Fruit fly (Drosophila melanogaster) whole organism, wandering third instar larva: ENCODE measurements around the gene CG43954.

Source experiments
- Abd-B ChIP-seq: fragments of >200 bp; optimal IDR thresholded peaks from 2 replicates; lab custom pipeline; 2017; ENCODE audit warnings: missing biosample characterization, missing genetic modification characterization
- CG32264 ChIP-seq: fragments of 200-800 bp; sonication (Bioruptor generic); optimal IDR thresholded peaks from 2 replicates; lab custom pipeline; 2016; ENCODE audit warnings: missing biosample characterization, missing genetic modification characterization
- CG9705 ChIP-seq: fragments of 200-800 bp; sonication (Bioruptor generic); optimal IDR thresholded peaks from 2 replicates; lab custom pipeline; 2018; ENCODE audit warnings: missing biosample characterization, mild to moderate bottlenecking, missing genetic modification characterization
- CrebA ChIP-seq: fragments of 200-800 bp; sonication (Bioruptor generic); optimal IDR thresholded peaks from 2 replicates; lab custom pipeline; 2016; ENCODE audit warnings: missing biosample characterization, mild to moderate bottlenecking, missing genetic modification characterization, borderline replicate concordance
- Dfd ChIP-seq: fragments of >200 bp; optimal IDR thresholded peaks from 2 replicates; lab custom pipeline; 2017; ENCODE audit warnings: missing biosample characterization, missing genetic modification characterization
- Dif ChIP-seq: fragments of 200-275, 200-300 bp; sonication (Bioruptor generic); optimal IDR thresholded peaks from 2 replicates; lab custom pipeline; 2018; ENCODE audit warnings: missing biosample characterization, missing genetic modification characterization; ENCODE audit not compliant: partially characterized antibody
- GATAd ChIP-seq: sonication (Bioruptor generic); optimal IDR thresholded peaks from 2 replicates; lab custom pipeline; 2016; ENCODE audit warnings: missing biosample characterization, missing genetic modification characterization
- HLH106 ChIP-seq: fragments of 200-800 bp; optimal IDR thresholded peaks from 3 replicates; lab custom pipeline; 2019; ENCODE audit warnings: missing biosample characterization, mild to moderate bottlenecking, missing genetic modification characterization, moderate library complexity
- Hnf4 ChIP-seq: fragments of 200-800 bp; sonication (Bioruptor generic); optimal IDR thresholded peaks from 2 replicates; lab custom pipeline; 2016; ENCODE audit warnings: missing biosample characterization, mild to moderate bottlenecking, missing genetic modification characterization
- Hr78 ChIP-seq: fragments of >200 bp; optimal IDR thresholded peaks from 2 replicates; lab custom pipeline; 2017; ENCODE audit warnings: missing biosample characterization, missing genetic modification characterization
- Hr83 ChIP-seq: fragments of 200-300 bp; sonication (Bioruptor generic); optimal IDR thresholded peaks from 2 replicates; lab custom pipeline; 2016; ENCODE audit warnings: missing biosample characterization, mild to moderate bottlenecking, missing genetic modification characterization, moderate library complexity; ENCODE audit not compliant: poor library complexity, severe bottlenecking
- Jra ChIP-seq: sonication (Bioruptor generic); optimal IDR thresholded peaks from 2 replicates; lab custom pipeline; 2016; ENCODE audit warnings: missing biosample characterization, missing genetic modification characterization
- Mio ChIP-seq: sonication (Bioruptor generic); optimal IDR thresholded peaks from 2 replicates; lab custom pipeline; 2016; ENCODE audit warnings: missing biosample characterization, missing genetic modification characterization
- Myc ChIP-seq: fragments of >200 bp; optimal IDR thresholded peaks from 2 replicates; lab custom pipeline; 2017
- N ChIP-seq: fragments of >200 bp; optimal IDR thresholded peaks from 2 replicates; lab custom pipeline; 2018; ENCODE audit warnings: missing biosample characterization, missing external identifiers, missing genetic modification characterization
- OdsH ChIP-seq: fragments of 200-800 bp; sonication (Bioruptor generic); optimal IDR thresholded peaks from 2 replicates; lab custom pipeline; 2016; ENCODE audit warnings: missing biosample characterization, mild to moderate bottlenecking, missing genetic modification characterization
- Rel ChIP-seq, 2 experiments: fragments of 200-800 bp; sonication (Bioruptor generic) in 1 of 2; optimal IDR thresholded peaks; 2 replicates in 1 of 2; 3 replicates in 1 of 2; lab custom pipeline; 2016 to 2019; ENCODE audit warnings: mild to moderate bottlenecking in 2 of 2, missing biosample characterization in 2 of 2, missing genetic modification characterization in 2 of 2, moderate library complexity in 1 of 2
- Sp1 ChIP-seq: fragments of 200-800 bp; sonication (Bioruptor generic); optimal IDR thresholded peaks from 3 replicates; lab custom pipeline; 2019; ENCODE audit warnings: missing biosample characterization, mild to moderate bottlenecking, missing genetic modification characterization, moderate library complexity
- Vsx2 ChIP-seq: fragments of 200-300, 225-300 bp; sonication (Bioruptor generic); optimal IDR thresholded peaks from 2 replicates; lab custom pipeline; 2018; ENCODE audit warnings: missing biosample characterization, missing genetic modification characterization; ENCODE audit not compliant: partially characterized antibody
- br ChIP-seq: fragments of 200-800 bp; sonication (Bioruptor generic); optimal IDR thresholded peaks from 2 replicates; lab custom pipeline; 2016; ENCODE audit warnings: missing biosample characterization, missing genetic modification characterization
- brk ChIP-seq: fragments of 200-800 bp; sonication (Bioruptor generic); optimal IDR thresholded peaks from 2 replicates; lab custom pipeline; 2016; ENCODE audit warnings: missing biosample characterization, mild to moderate bottlenecking, missing genetic modification characterization
- dl ChIP-seq, 2 experiments: fragments of 175-275, 200-275 bp in 1 of 2; fragments of 200-275 bp in 1 of 2; sonication (Bioruptor generic); optimal IDR thresholded peaks; lab custom pipeline; 2018; ENCODE audit warnings: mild to moderate bottlenecking in 2 of 2, missing biosample characterization in 2 of 2, missing genetic modification characterization in 2 of 2, moderate library complexity in 2 of 2; ENCODE audit not compliant: partially characterized antibody in 2 of 2, insufficient read depth in 1 of 2
- dmrt93B ChIP-seq: fragments of 200-800 bp; sonication (Bioruptor generic); optimal IDR thresholded peaks from 2 replicates; lab custom pipeline; 2018; ENCODE audit warnings: missing biosample characterization, mild to moderate bottlenecking, missing genetic modification characterization
- dsf ChIP-seq: sonication (Bioruptor generic); optimal IDR thresholded peaks from 2 replicates; lab custom pipeline; 2016; ENCODE audit warnings: missing biosample characterization, missing genetic modification characterization, borderline replicate concordance
- ey ChIP-seq: fragments of 200-800 bp; sonication (Bioruptor generic); optimal IDR thresholded peaks from 2 replicates; lab custom pipeline; 2016; ENCODE audit warnings: missing biosample characterization, missing genetic modification characterization
- foxo ChIP-seq, 2 experiments: fragments of 200-800 bp; sonication (Bioruptor generic); optimal IDR thresholded peaks; 2 replicates in 1 of 2; 3 replicates in 1 of 2; lab custom pipeline; 2016 to 2017; ENCODE audit warnings: missing biosample characterization in 2 of 2, missing genetic modification characterization in 2 of 2
- fru ChIP-seq: fragments of 200-800 bp; sonication (Bioruptor generic); optimal IDR thresholded peaks from 3 replicates; lab custom pipeline; 2016; ENCODE audit warnings: missing biosample characterization, mild to moderate bottlenecking, missing genetic modification characterization
- h ChIP-seq: fragments of 200-800 bp; sonication (Bioruptor generic); optimal IDR thresholded peaks from 3 replicates; lab custom pipeline; 2016; ENCODE audit warnings: missing biosample characterization, mild to moderate bottlenecking, missing genetic modification characterization
- jim ChIP-seq: fragments of 175-275, 200-325 bp; sonication (Bioruptor generic); optimal IDR thresholded peaks from 2 replicates; lab custom pipeline; 2016; ENCODE audit warnings: missing biosample characterization, mild to moderate bottlenecking, missing genetic modification characterization
- lola ChIP-seq: fragments of >200 bp; optimal IDR thresholded peaks from 2 replicates; lab custom pipeline; 2017; ENCODE audit warnings: missing biosample characterization, missing genetic modification characterization
- pan ChIP-seq: fragments of >200 bp; optimal IDR thresholded peaks from 2 replicates; lab custom pipeline; 2017
- psq ChIP-seq: fragments of 200-800 bp; sonication (Bioruptor generic); optimal IDR thresholded peaks from 3 replicates; lab custom pipeline; 2017; ENCODE audit warnings: missing biosample characterization, mild to moderate bottlenecking, missing genetic modification characterization, moderate library complexity
- rgr ChIP-seq: fragments of 200-800 bp; sonication (Bioruptor generic); optimal IDR thresholded peaks from 3 replicates; lab custom pipeline; 2016; ENCODE audit warnings: missing biosample characterization, mild to moderate bottlenecking, missing genetic modification characterization
- sage ChIP-seq: fragments of 200-800 bp; sonication (Bioruptor generic); optimal IDR thresholded peaks from 2 replicates; lab custom pipeline; 2016; ENCODE audit warnings: missing biosample characterization, mild to moderate bottlenecking, missing genetic modification characterization
- sv ChIP-seq: fragments of 200-800 bp; sonication (Bioruptor generic); optimal IDR thresholded peaks from 3 replicates; lab custom pipeline; 2016; ENCODE audit warnings: missing biosample characterization, missing genetic modification characterization
- tai ChIP-seq: sonication (Bioruptor generic); optimal IDR thresholded peaks from 2 replicates; lab custom pipeline; 2016; ENCODE audit warnings: missing biosample characterization, missing genetic modification characterization
- usp ChIP-seq: fragments of >200 bp; optimal IDR thresholded peaks from 2 replicates; lab custom pipeline; 2017; ENCODE audit warnings: missing biosample characterization, missing genetic modification characterization
- woc ChIP-seq: sonication (Bioruptor generic); optimal IDR thresholded peaks from 2 replicates; lab custom pipeline; 2016; ENCODE audit warnings: missing biosample characterization, mild to moderate bottlenecking, missing genetic modification characterization

Gene CG43954

DNA sequence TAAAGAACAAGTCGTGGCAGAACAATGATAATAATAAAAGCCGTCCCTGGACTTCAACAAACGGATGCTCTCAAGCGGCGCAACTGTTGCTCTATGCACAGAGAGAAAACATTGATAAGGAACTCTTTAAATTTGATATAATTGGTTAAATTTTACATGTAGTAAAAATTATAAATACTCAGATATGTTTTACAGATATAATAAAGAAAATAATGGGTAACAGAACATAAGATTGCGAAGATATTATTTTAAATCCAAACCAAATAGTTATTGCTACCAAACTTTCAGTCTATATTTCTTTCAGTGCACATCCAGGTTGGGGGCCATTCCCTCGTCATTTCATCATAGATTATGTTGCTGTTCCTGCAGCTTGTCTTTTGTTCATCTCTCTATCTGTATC is 38.2 kb upstream of the CG43954 start:
- TF ChIP-seq Sp1 (GFP tag; lab: Kevin White, UChicago) (no peak), OdsH (GFP tag; lab: Kevin White, UChicago) (no peak), h (GFP tag; lab: Kevin White, UChicago) (no peak), dmrt93B (GFP tag; lab: Kevin White, UChicago) (no peak), rgr (no peak), dsf (no peak), jim (GFP tag; lab: Kevin White, UChicago) (no peak), GATAd (GFP tag; lab: Kevin White, UChicago) (no peak), Jra (GFP tag; lab: Kevin White, UChicago) (no peak), br (GFP tag; lab: Kevin White, UChicago) (no peak), brk (GFP tag; lab: Kevin White, UChicago) (no peak), CG9705 (GFP tag; lab: Kevin White, UChicago) (no peak), psq (GFP tag; lab: Kevin White, UChicago) (no peak), dl (GFP tag; optimal IDR thresholded peaks at IDR 0.05; lab: Kevin White, UChicago; ENCODE audit: insufficient read depth in 1 of 2, partially characterized antibody in 2 of 2) (no peak)

DNA sequence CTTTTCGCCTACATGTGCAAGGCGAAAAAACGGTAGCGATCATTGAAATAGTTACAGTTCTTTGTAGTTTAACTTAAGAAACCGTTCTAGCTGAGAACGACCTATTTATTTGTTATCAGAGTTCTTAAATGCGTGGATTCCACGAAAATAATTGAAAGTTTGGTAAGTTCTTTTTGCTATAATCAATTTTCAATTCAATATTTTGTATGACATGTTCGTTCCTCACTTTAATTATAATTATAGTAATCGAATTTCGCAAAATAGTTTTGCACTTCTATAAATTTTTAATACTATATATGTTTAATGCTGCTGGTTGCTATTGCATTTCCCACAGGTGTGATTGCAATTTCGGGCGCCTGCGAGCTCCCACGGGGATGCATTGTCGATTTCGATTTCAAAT is 36.9 kb upstream of the CG43954 start:
- no peak for TF ChIP-seq Jra (GFP tag; lab: Kevin White, UChicago)
- TF ChIP-seq dsf = no peak
- TF ChIP-seq Vsx2 (GFP tag; lab: Kevin White, UChicago) = no peak
- TF ChIP-seq rgr = peak; percentile 2
- TF ChIP-seq dl (GFP tag; optimal IDR thresholded peaks at IDR 0.05; lab: Kevin White, UChicago; ENCODE audit: insufficient read depth in 1 of 2, partially characterized antibody in 2 of 2) = no peak
- no peak for TF ChIP-seq br (GFP tag; lab: Kevin White, UChicago)
- TF ChIP-seq CG9705 (GFP tag; lab: Kevin White, UChicago) = no peak
- peak in 1 of 2 experiments; percentile 28 for TF ChIP-seq foxo (GFP tag; optimal IDR thresholded peaks at IDR 0.05; lab: Kevin White, UChicago)
- no peak for TF ChIP-seq lola (GFP tag; lab: Kevin White, UChicago)
- TF ChIP-seq jim (GFP tag; lab: Kevin White, UChicago) = no peak
- peak; percentile 44 for TF ChIP-seq Sp1 (GFP tag; lab: Kevin White, UChicago)
- no peak for TF ChIP-seq Dif (GFP tag; lab: Kevin White, UChicago)
- TF ChIP-seq Hr78 (GFP tag; lab: Kevin White, UChicago) = no peak
- no peak for TF ChIP-seq ey (GFP tag; lab: Kevin White, UChicago)
- no peak for TF ChIP-seq sv
- TF ChIP-seq OdsH (GFP tag; lab: Kevin White, UChicago) = peak; percentile 11
- TF ChIP-seq woc (GFP tag; lab: Kevin White, UChicago) = no peak
- TF ChIP-seq usp = no peak
- TF ChIP-seq Hnf4 (GFP tag; lab: Kevin White, UChicago) = no peak
- TF ChIP-seq fru (GFP tag; lab: Kevin White, UChicago) = peak; percentile 28
- TF ChIP-seq Dfd (GFP tag; lab: Kevin White, UChicago) = no peak
- no peak for TF ChIP-seq Abd-B (GFP tag; lab: Kevin White, UChicago)
- TF ChIP-seq Myc (lab: Kevin White, UChicago) = no peak
- no peak for TF ChIP-seq dmrt93B (GFP tag; lab: Kevin White, UChicago)
- no peak for TF ChIP-seq brk (GFP tag; lab: Kevin White, UChicago)
- TF ChIP-seq N (GFP tag; lab: Kevin White, UChicago) = no peak
- no peak for TF ChIP-seq Rel (GFP tag; optimal IDR thresholded peaks at IDR 0.05; lab: Kevin White, UChicago)
- no peak for TF ChIP-seq Rel (tag; optimal IDR thresholded peaks at IDR 0.05; lab: Kevin White, UChicago)
- TF ChIP-seq Mio (GFP tag; lab: Kevin White, UChicago) = no peak
- TF ChIP-seq CrebA (GFP tag; lab: Kevin White, UChicago) = no peak
- no peak for TF ChIP-seq CG32264 (GFP tag; lab: Kevin White, UChicago)
- peak; percentile 25 for TF ChIP-seq h (GFP tag; lab: Kevin White, UChicago)
- TF ChIP-seq pan (lab: Kevin White, UChicago) = no peak
- TF ChIP-seq psq (GFP tag; lab: Kevin White, UChicago) = peak; percentile 16
- no peak for TF ChIP-seq sage (GFP tag; lab: Kevin White, UChicago)
- TF ChIP-seq GATAd (GFP tag; lab: Kevin White, UChicago) = no peak
- peak; percentile 46 for TF ChIP-seq HLH106 (tag; lab: Kevin White, UChicago)
- no peak for TF ChIP-seq tai (GFP tag; lab: Kevin White, UChicago)
- TF ChIP-seq Hr83 (GFP tag; lab: Kevin White, UChicago) = no peak
